Fruit fly (Drosophila melanogaster) whole organism, embryonic: ENCODE data around the gene Gr93d.

Experiments used
- E2f1 ChIP-seq: fragments of 200-800 bp; sonication (Bioruptor generic); IDR thresholded peaks from 2 replicates; pipeline ENCODE4 v1.3.6; 2022; ENCODE audit warnings: missing biosample characterization, missing genetic modification characterization
- pan ChIP-seq, 4 experiments: fragments of >200 bp in 3 of 4; fragments of 200-800 bp in 1 of 4; sonication (Bioruptor generic) in 1 of 4; optimal IDR thresholded peaks in 3 of 4; IDR thresholded peaks in 1 of 4; 2 replicates each; pipeline versions ENCODE4 v1.3.6 to Lab custom; 2017 to 2022; ENCODE audit warnings: missing biosample characterization in 2 of 4, missing genetic modification characterization in 2 of 4, mixed read lengths in 1 of 4

DNA sequence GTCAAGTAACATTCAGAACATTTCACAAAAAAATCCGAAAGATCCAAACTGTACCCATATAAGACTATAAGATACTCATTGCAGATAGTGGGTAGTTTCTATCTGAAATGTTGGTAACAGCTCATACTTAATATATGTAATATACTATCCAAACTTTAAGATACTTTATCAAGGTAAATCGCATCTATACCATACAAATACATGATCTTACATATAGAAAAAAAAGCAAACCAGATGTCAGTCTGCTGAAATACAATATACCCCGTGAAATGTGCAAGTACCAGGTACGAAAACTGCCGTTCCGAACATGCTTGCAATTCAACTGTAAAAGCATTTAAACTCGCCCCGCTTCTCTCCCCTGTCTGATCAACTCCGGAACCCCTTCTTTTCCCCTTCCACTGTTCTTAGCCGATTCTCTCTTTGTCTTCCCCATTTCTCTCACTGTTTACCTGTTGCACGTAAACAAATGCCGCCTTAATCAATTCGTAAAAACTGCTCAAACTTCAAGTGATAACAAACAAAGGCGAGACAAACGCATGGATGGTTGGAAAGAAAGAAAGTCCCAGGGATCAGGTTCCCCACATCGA lies 18.9 kb downstream of the Gr93d start:
- no peak for TF ChIP-seq E2f1
- TF ChIP-seq pan (optimal IDR thresholded peaks at IDR 0.05; lab: Kevin White, UChicago): no peak
- no peak for TF ChIP-seq pan (GFP tag; optimal IDR thresholded peaks at IDR 0.05 in 1 of 2, IDR thresholded peaks at IDR 0.05 in 1 of 2)
